Fruit fly (Drosophila melanogaster): ENCODE measurements around the gene Hs2st.

Hs2st gene

dm6 chr2L:19418872-19419271 lies 25.7 kb downstream of the Hs2st start, which contains the start of gene lectin-37Db:
lectin-37Db (plus strand) TSS chr2L:19419075.
- TF ChIP-seq Pif1B (GFP tag; optimal IDR thresholded peaks at IDR 0.05) (no peak), CG34367 (tag; optimal IDR thresholded peaks at IDR 0.05) (no peak), CG13204 (GFP tag; optimal IDR thresholded peaks at IDR 0.05) (no peak), CG17806 (tag; optimal IDR thresholded peaks at IDR 0.05) (no peak), CG10348 (GFP tag; IDR thresholded peaks at IDR 0.05) (no peak), CG15710 (tag; optimal IDR thresholded peaks at IDR 0.05) (no peak), CG9948 (tag; optimal IDR thresholded peaks at IDR 0.05) (no peak), CG32121 (GFP tag; IDR thresholded peaks at IDR 0.05) (no peak), EcR (GFP tag; optimal IDR thresholded peaks at IDR 0.05) (no peak), Ets98B (GFP tag; IDR thresholded peaks at IDR 0.05) (no peak), gl (tag; optimal IDR thresholded peaks at IDR 0.05) (no peak), CG8159 (tag; optimal IDR thresholded peaks at IDR 0.05) (no peak), D1 (tag; optimal IDR thresholded peaks at IDR 0.05) (no peak), CG12605 (GFP tag; IDR thresholded peaks at IDR 0.05) (no peak), CG8301 (tag; optimal IDR thresholded peaks at IDR 0.05) (no peak)

dm6 chr2L:19418017-19418416 lies 26.5 kb downstream of the Hs2st start, which contains the start of gene lectin-37Da:
lectin-37Da (plus strand) TSS chr2L:19418317.
- TF ChIP-seq EcR (GFP tag; optimal IDR thresholded peaks at IDR 0.05) (no peak), CG32121 (GFP tag; IDR thresholded peaks at IDR 0.05) (no peak), CG4496 (GFP tag; IDR thresholded peaks at IDR 0.05) (no peak), rn (GFP tag; IDR thresholded peaks at IDR 0.05) (no peak), Snoo (tag; optimal IDR thresholded peaks at IDR 0.05) (no peak), CG10348 (GFP tag; IDR thresholded peaks at IDR 0.05) (no peak), CG17806 (tag; optimal IDR thresholded peaks at IDR 0.05) (no peak), CG8301 (tag; optimal IDR thresholded peaks at IDR 0.05) (no peak), fd96Ca (GFP tag; IDR thresholded peaks at IDR 0.05) (no peak), Ets98B (GFP tag; IDR thresholded peaks at IDR 0.05) (no peak), Pif1A (GFP tag; optimal IDR thresholded peaks at IDR 0.05) (no peak), CG13204 (GFP tag; optimal IDR thresholded peaks at IDR 0.05) (no peak), Pif1B (GFP tag; optimal IDR thresholded peaks at IDR 0.05) (no peak), CG14655 (GFP tag; optimal IDR thresholded peaks at IDR 0.05) (no peak), CG9948 (tag; optimal IDR thresholded peaks at IDR 0.05) (no peak), CG15710 (tag; optimal IDR thresholded peaks at IDR 0.05) (no peak)

- TF ChIP-seq CG9948 (tag; optimal IDR thresholded peaks at IDR 0.05), result peak; percentile 12
- TF ChIP-seq CG12605 (GFP tag; IDR thresholded peaks at IDR 0.05), result peak; percentile 27; the same call in 1 of the 2 replicates
- no peak for TF ChIP-seq fd96Ca (GFP tag; IDR thresholded peaks at IDR 0.05)
- no peak for TF ChIP-seq D1 (tag; optimal IDR thresholded peaks at IDR 0.05)
- TF ChIP-seq Pif1B (GFP tag; optimal IDR thresholded peaks at IDR 0.05), result peak; percentile 49
- TF ChIP-seq Snoo (tag; optimal IDR thresholded peaks at IDR 0.05), result no peak
- no peak for TF ChIP-seq EcR (GFP tag; optimal IDR thresholded peaks at IDR 0.05)
- peak; percentile 71 for TF ChIP-seq CG8301 (tag; optimal IDR thresholded peaks at IDR 0.05)
- TF ChIP-seq gl (tag; optimal IDR thresholded peaks at IDR 0.05), result no peak
- TF ChIP-seq CG10348 (GFP tag; IDR thresholded peaks at IDR 0.05), result peak; percentile 62
- TF ChIP-seq CG34367 (tag; optimal IDR thresholded peaks at IDR 0.05), result no peak
- TF ChIP-seq Ets98B (GFP tag; IDR thresholded peaks at IDR 0.05), result peak; percentile 84
- peak; percentile 91 for TF ChIP-seq CG4496 (GFP tag; IDR thresholded peaks at IDR 0.05)
- TF ChIP-seq CG15710 (tag; optimal IDR thresholded peaks at IDR 0.05), result no peak
- no peak for TF ChIP-seq CG13204 (GFP tag; optimal IDR thresholded peaks at IDR 0.05)
- peak; percentile 2 for TF ChIP-seq CG8159 (tag; optimal IDR thresholded peaks at IDR 0.05)
- peak; percentile 66 for TF ChIP-seq CG14655 (GFP tag; optimal IDR thresholded peaks at IDR 0.05)
- TF ChIP-seq rn (GFP tag; IDR thresholded peaks at IDR 0.05), result peak; percentile 48; the same call in 1 of the 2 replicates
- peak; percentile 4 for TF ChIP-seq CG17806 (tag; optimal IDR thresholded peaks at IDR 0.05)
- peak; percentile 83 for TF ChIP-seq CG32121 (GFP tag; IDR thresholded peaks at IDR 0.05)
- peak; percentile 54 for TF ChIP-seq Pif1A (GFP tag; optimal IDR thresholded peaks at IDR 0.05)
Observed at dm6 chr2L:19416602-19417497, 27.7 kb downstream of the Hs2st start, which contains the start of gene Lectin-galC1. Lectin-galC1 (plus strand) TSS chr2L:19417447.

- TF ChIP-seq CG8301 (tag; optimal IDR thresholded peaks at IDR 0.05), result no peak
- TF ChIP-seq Pif1B (GFP tag; optimal IDR thresholded peaks at IDR 0.05), result no peak
- no peak for TF ChIP-seq Ets98B (GFP tag; IDR thresholded peaks at IDR 0.05)
- no peak for TF ChIP-seq CG32121 (GFP tag; IDR thresholded peaks at IDR 0.05)
- no peak for TF ChIP-seq CG13204 (GFP tag; optimal IDR thresholded peaks at IDR 0.05)
- no peak for TF ChIP-seq fd96Ca (GFP tag; IDR thresholded peaks at IDR 0.05)
- no peak for TF ChIP-seq rn (GFP tag; IDR thresholded peaks at IDR 0.05)
- no peak for TF ChIP-seq gl (tag; optimal IDR thresholded peaks at IDR 0.05)
- no peak for TF ChIP-seq D1 (tag; optimal IDR thresholded peaks at IDR 0.05)
Observed at dm6 chr2L:19415859-19416258, 28.7 kb downstream of the Hs2st start.

- no peak for TF ChIP-seq D1 (tag; optimal IDR thresholded peaks at IDR 0.05)
- TF ChIP-seq Pif1B (GFP tag; optimal IDR thresholded peaks at IDR 0.05), result no peak
- TF ChIP-seq CG4496 (GFP tag; IDR thresholded peaks at IDR 0.05), result no peak
- no peak for TF ChIP-seq CG8301 (tag; optimal IDR thresholded peaks at IDR 0.05)
- TF ChIP-seq CG12605 (GFP tag; IDR thresholded peaks at IDR 0.05), result no peak
- TF ChIP-seq CG10348 (GFP tag; IDR thresholded peaks at IDR 0.05), result no peak
- TF ChIP-seq rn (GFP tag; IDR thresholded peaks at IDR 0.05), result no peak
- no peak for TF ChIP-seq Ets98B (GFP tag; IDR thresholded peaks at IDR 0.05)
- TF ChIP-seq CG13204 (GFP tag; optimal IDR thresholded peaks at IDR 0.05), result no peak
- TF ChIP-seq CG9948 (tag; optimal IDR thresholded peaks at IDR 0.05), result no peak
- TF ChIP-seq fd96Ca (GFP tag; IDR thresholded peaks at IDR 0.05), result no peak
- TF ChIP-seq CG17806 (tag; optimal IDR thresholded peaks at IDR 0.05), result no peak
- TF ChIP-seq Snoo (tag; optimal IDR thresholded peaks at IDR 0.05), result no peak
- TF ChIP-seq Pif1A (GFP tag; optimal IDR thresholded peaks at IDR 0.05), result no peak
- no peak for TF ChIP-seq CG34367 (tag; optimal IDR thresholded peaks at IDR 0.05)
Observed at dm6 chr2L:19415133-19415532, 29.4 kb downstream of the Hs2st start.
